Worm (Caenorhabditis elegans): ENCODE measurements around the gene wdr-20.

ce11 chrV:10084864-10085263 is 49.1 kb downstream of the wdr-20 start, which contains the start of gene R04B5.6:
- no peak for TF ChIP-seq nhr-11 (tag; optimal IDR thresholded peaks at IDR 0.05)
- TF ChIP-seq ama-1 (optimal IDR thresholded peaks at IDR 0.05), result no peak
- TF ChIP-seq unc-62 (GFP tag; optimal IDR thresholded peaks at IDR 0.05), result no peak
- no peak for TF ChIP-seq nhr-77 (tag; optimal IDR thresholded peaks at IDR 0.05)
- TF ChIP-seq elt-3 (tag; optimal IDR thresholded peaks at IDR 0.05), result no peak
- TF ChIP-seq nhr-237 (tag; optimal IDR thresholded peaks at IDR 0.05), result no peak
- TF ChIP-seq lsy-2 (tag; optimal IDR thresholded peaks at IDR 0.05), result no peak
- TF ChIP-seq snpc-4 (tag; optimal IDR thresholded peaks at IDR 0.05), result no peak
- no peak for TF ChIP-seq mab-5 (tag; optimal IDR thresholded peaks at IDR 0.05)
- TF ChIP-seq C34F6.9 (tag; optimal IDR thresholded peaks at IDR 0.05), result no peak
- no peak for TF ChIP-seq gmeb-1 (tag; optimal IDR thresholded peaks at IDR 0.05)
- TF ChIP-seq ztf-1 (GFP tag; conservative IDR thresholded peaks at IDR 0.05), result no peak
